Fruit fly (Drosophila melanogaster) whole organism, wandering third instar larva: ENCODE data around the gene CG11550.

Source experiments
- Abd-B ChIP-seq: fragments of >200 bp; optimal IDR thresholded peaks from 2 replicates; lab custom pipeline; 2017; ENCODE audit warnings: missing biosample characterization, missing genetic modification characterization
- CG32264 ChIP-seq: fragments of 200-800 bp; sonication (Bioruptor generic); optimal IDR thresholded peaks from 2 replicates; lab custom pipeline; 2016; ENCODE audit warnings: missing biosample characterization, missing genetic modification characterization
- CG9705 ChIP-seq: fragments of 200-800 bp; sonication (Bioruptor generic); optimal IDR thresholded peaks from 2 replicates; lab custom pipeline; 2018; ENCODE audit warnings: missing biosample characterization, mild to moderate bottlenecking, missing genetic modification characterization
- CrebA ChIP-seq: fragments of 200-800 bp; sonication (Bioruptor generic); optimal IDR thresholded peaks from 2 replicates; lab custom pipeline; 2016; ENCODE audit warnings: missing biosample characterization, mild to moderate bottlenecking, missing genetic modification characterization, borderline replicate concordance
- Dfd ChIP-seq: fragments of >200 bp; optimal IDR thresholded peaks from 2 replicates; lab custom pipeline; 2017; ENCODE audit warnings: missing biosample characterization, missing genetic modification characterization
- Dif ChIP-seq: fragments of 200-275, 200-300 bp; sonication (Bioruptor generic); optimal IDR thresholded peaks from 2 replicates; lab custom pipeline; 2018; ENCODE audit warnings: missing biosample characterization, missing genetic modification characterization; ENCODE audit not compliant: partially characterized antibody
- GATAd ChIP-seq: sonication (Bioruptor generic); optimal IDR thresholded peaks from 2 replicates; lab custom pipeline; 2016; ENCODE audit warnings: missing biosample characterization, missing genetic modification characterization
- HLH106 ChIP-seq: fragments of 200-800 bp; optimal IDR thresholded peaks from 3 replicates; lab custom pipeline; 2019; ENCODE audit warnings: missing biosample characterization, mild to moderate bottlenecking, missing genetic modification characterization, moderate library complexity
- Hnf4 ChIP-seq: fragments of 200-800 bp; sonication (Bioruptor generic); optimal IDR thresholded peaks from 2 replicates; lab custom pipeline; 2016; ENCODE audit warnings: missing biosample characterization, mild to moderate bottlenecking, missing genetic modification characterization
- Hr78 ChIP-seq: fragments of >200 bp; optimal IDR thresholded peaks from 2 replicates; lab custom pipeline; 2017; ENCODE audit warnings: missing biosample characterization, missing genetic modification characterization
- Hr83 ChIP-seq: fragments of 200-300 bp; sonication (Bioruptor generic); optimal IDR thresholded peaks from 2 replicates; lab custom pipeline; 2016; ENCODE audit warnings: missing biosample characterization, mild to moderate bottlenecking, missing genetic modification characterization, moderate library complexity; ENCODE audit not compliant: poor library complexity, severe bottlenecking
- Jra ChIP-seq: sonication (Bioruptor generic); optimal IDR thresholded peaks from 2 replicates; lab custom pipeline; 2016; ENCODE audit warnings: missing biosample characterization, missing genetic modification characterization
- Mio ChIP-seq: sonication (Bioruptor generic); optimal IDR thresholded peaks from 2 replicates; lab custom pipeline; 2016; ENCODE audit warnings: missing biosample characterization, missing genetic modification characterization
- Myc ChIP-seq: fragments of >200 bp; optimal IDR thresholded peaks from 2 replicates; lab custom pipeline; 2017
- N ChIP-seq: fragments of >200 bp; optimal IDR thresholded peaks from 2 replicates; lab custom pipeline; 2018; ENCODE audit warnings: missing biosample characterization, missing external identifiers, missing genetic modification characterization
- OdsH ChIP-seq: fragments of 200-800 bp; sonication (Bioruptor generic); optimal IDR thresholded peaks from 2 replicates; lab custom pipeline; 2016; ENCODE audit warnings: missing biosample characterization, mild to moderate bottlenecking, missing genetic modification characterization
- Rel ChIP-seq, 2 experiments: fragments of 200-800 bp; sonication (Bioruptor generic) in 1 of 2; optimal IDR thresholded peaks; 2 replicates in 1 of 2; 3 replicates in 1 of 2; lab custom pipeline; 2016 to 2019; ENCODE audit warnings: mild to moderate bottlenecking in 2 of 2, missing biosample characterization in 2 of 2, missing genetic modification characterization in 2 of 2, moderate library complexity in 1 of 2
- Sp1 ChIP-seq: fragments of 200-800 bp; sonication (Bioruptor generic); optimal IDR thresholded peaks from 3 replicates; lab custom pipeline; 2019; ENCODE audit warnings: missing biosample characterization, mild to moderate bottlenecking, missing genetic modification characterization, moderate library complexity
- Vsx2 ChIP-seq: fragments of 200-300, 225-300 bp; sonication (Bioruptor generic); optimal IDR thresholded peaks from 2 replicates; lab custom pipeline; 2018; ENCODE audit warnings: missing biosample characterization, missing genetic modification characterization; ENCODE audit not compliant: partially characterized antibody
- br ChIP-seq: fragments of 200-800 bp; sonication (Bioruptor generic); optimal IDR thresholded peaks from 2 replicates; lab custom pipeline; 2016; ENCODE audit warnings: missing biosample characterization, missing genetic modification characterization
- brk ChIP-seq: fragments of 200-800 bp; sonication (Bioruptor generic); optimal IDR thresholded peaks from 2 replicates; lab custom pipeline; 2016; ENCODE audit warnings: missing biosample characterization, mild to moderate bottlenecking, missing genetic modification characterization
- dl ChIP-seq, 2 experiments: fragments of 175-275, 200-275 bp in 1 of 2; fragments of 200-275 bp in 1 of 2; sonication (Bioruptor generic); optimal IDR thresholded peaks; lab custom pipeline; 2018; ENCODE audit warnings: mild to moderate bottlenecking in 2 of 2, missing biosample characterization in 2 of 2, missing genetic modification characterization in 2 of 2, moderate library complexity in 2 of 2; ENCODE audit not compliant: partially characterized antibody in 2 of 2, insufficient read depth in 1 of 2
- dmrt93B ChIP-seq: fragments of 200-800 bp; sonication (Bioruptor generic); optimal IDR thresholded peaks from 2 replicates; lab custom pipeline; 2018; ENCODE audit warnings: missing biosample characterization, mild to moderate bottlenecking, missing genetic modification characterization
- dsf ChIP-seq: sonication (Bioruptor generic); optimal IDR thresholded peaks from 2 replicates; lab custom pipeline; 2016; ENCODE audit warnings: missing biosample characterization, missing genetic modification characterization, borderline replicate concordance
- ey ChIP-seq: fragments of 200-800 bp; sonication (Bioruptor generic); optimal IDR thresholded peaks from 2 replicates; lab custom pipeline; 2016; ENCODE audit warnings: missing biosample characterization, missing genetic modification characterization
- foxo ChIP-seq, 2 experiments: fragments of 200-800 bp; sonication (Bioruptor generic); optimal IDR thresholded peaks; 2 replicates in 1 of 2; 3 replicates in 1 of 2; lab custom pipeline; 2016 to 2017; ENCODE audit warnings: missing biosample characterization in 2 of 2, missing genetic modification characterization in 2 of 2
- fru ChIP-seq: fragments of 200-800 bp; sonication (Bioruptor generic); optimal IDR thresholded peaks from 3 replicates; lab custom pipeline; 2016; ENCODE audit warnings: missing biosample characterization, mild to moderate bottlenecking, missing genetic modification characterization
- h ChIP-seq: fragments of 200-800 bp; sonication (Bioruptor generic); optimal IDR thresholded peaks from 3 replicates; lab custom pipeline; 2016; ENCODE audit warnings: missing biosample characterization, mild to moderate bottlenecking, missing genetic modification characterization
- jim ChIP-seq: fragments of 175-275, 200-325 bp; sonication (Bioruptor generic); optimal IDR thresholded peaks from 2 replicates; lab custom pipeline; 2016; ENCODE audit warnings: missing biosample characterization, mild to moderate bottlenecking, missing genetic modification characterization
- lola ChIP-seq: fragments of >200 bp; optimal IDR thresholded peaks from 2 replicates; lab custom pipeline; 2017; ENCODE audit warnings: missing biosample characterization, missing genetic modification characterization
- pan ChIP-seq: fragments of >200 bp; optimal IDR thresholded peaks from 2 replicates; lab custom pipeline; 2017
- psq ChIP-seq: fragments of 200-800 bp; sonication (Bioruptor generic); optimal IDR thresholded peaks from 3 replicates; lab custom pipeline; 2017; ENCODE audit warnings: missing biosample characterization, mild to moderate bottlenecking, missing genetic modification characterization, moderate library complexity
- rgr ChIP-seq: fragments of 200-800 bp; sonication (Bioruptor generic); optimal IDR thresholded peaks from 3 replicates; lab custom pipeline; 2016; ENCODE audit warnings: missing biosample characterization, mild to moderate bottlenecking, missing genetic modification characterization
- sage ChIP-seq: fragments of 200-800 bp; sonication (Bioruptor generic); optimal IDR thresholded peaks from 2 replicates; lab custom pipeline; 2016; ENCODE audit warnings: missing biosample characterization, mild to moderate bottlenecking, missing genetic modification characterization
- sv ChIP-seq: fragments of 200-800 bp; sonication (Bioruptor generic); optimal IDR thresholded peaks from 3 replicates; lab custom pipeline; 2016; ENCODE audit warnings: missing biosample characterization, missing genetic modification characterization
- tai ChIP-seq: sonication (Bioruptor generic); optimal IDR thresholded peaks from 2 replicates; lab custom pipeline; 2016; ENCODE audit warnings: missing biosample characterization, missing genetic modification characterization
- usp ChIP-seq: fragments of >200 bp; optimal IDR thresholded peaks from 2 replicates; lab custom pipeline; 2017; ENCODE audit warnings: missing biosample characterization, missing genetic modification characterization
- woc ChIP-seq: sonication (Bioruptor generic); optimal IDR thresholded peaks from 2 replicates; lab custom pipeline; 2016; ENCODE audit warnings: missing biosample characterization, mild to moderate bottlenecking, missing genetic modification characterization

Gene CG11550

dm6 chr3R:31680773-31681172 lies 1.1 kb upstream of the CG11550 start:
- TF ChIP-seq sage (peak; percentile 25), CG9705 (GFP tag; lab: Kevin White, UChicago) (no peak), usp (no peak), sv (GFP tag; lab: Kevin White, UChicago) (no peak), Hnf4 (GFP tag; lab: Kevin White, UChicago) (peak; percentile 80), dsf (GFP tag; lab: Kevin White, UChicago) (no peak), pan (lab: Kevin White, UChicago) (no peak), Dfd (GFP tag; lab: Kevin White, UChicago) (no peak), Hr78 (GFP tag; lab: Kevin White, UChicago) (no peak), dmrt93B (GFP tag; lab: Kevin White, UChicago) (peak; percentile 51), Rel (GFP tag; optimal IDR thresholded peaks at IDR 0.05; lab: Kevin White, UChicago) (no peak), Rel (tag; optimal IDR thresholded peaks at IDR 0.05; lab: Kevin White, UChicago) (no peak), dl (GFP tag; optimal IDR thresholded peaks at IDR 0.05; lab: Kevin White, UChicago; ENCODE audit: insufficient read depth in 1 of 2, partially characterized antibody in 2 of 2) (no peak), HLH106 (peak; percentile 74), Jra (GFP tag; lab: Kevin White, UChicago) (peak; percentile 37), CrebA (GFP tag; lab: Kevin White, UChicago) (no peak), OdsH (GFP tag; lab: Kevin White, UChicago) (peak; percentile 80), Mio (no peak), GATAd (GFP tag; lab: Kevin White, UChicago) (no peak), lola (no peak), Vsx2 (GFP tag; lab: Kevin White, UChicago) (no peak), psq (GFP tag; lab: Kevin White, UChicago) (peak; percentile 68), h (peak; percentile 81), Dif (GFP tag; lab: Kevin White, UChicago) (no peak), Abd-B (GFP tag; lab: Kevin White, UChicago) (no peak), brk (GFP tag; lab: Kevin White, UChicago) (no peak), Hr83 (GFP tag; lab: Kevin White, UChicago) (no peak), ey (GFP tag; lab: Kevin White, UChicago) (peak; percentile 84), woc (GFP tag; lab: Kevin White, UChicago) (peak; percentile 64), CG32264 (GFP tag; lab: Kevin White, UChicago) (peak; percentile 17), Sp1 (GFP tag; lab: Kevin White, UChicago) (peak; percentile 71), tai (GFP tag; lab: Kevin White, UChicago) (no peak), foxo (GFP tag; optimal IDR thresholded peaks at IDR 0.05; lab: Kevin White, UChicago) (peak; percentile 18 to 83), jim (GFP tag; lab: Kevin White, UChicago) (no peak), Myc (no peak), rgr (GFP tag; lab: Kevin White, UChicago) (peak; percentile 84), br (GFP tag; lab: Kevin White, UChicago) (peak; percentile 76), N (no peak), fru (GFP tag; lab: Kevin White, UChicago) (peak; percentile 85)

dm6 chr3R:31672675-31673074 lies 7.0 kb downstream of the CG11550 start:
- TF ChIP-seq rgr (GFP tag; lab: Kevin White, UChicago) (no peak), Dif (GFP tag; lab: Kevin White, UChicago) (no peak), Dfd (GFP tag; lab: Kevin White, UChicago) (no peak), Myc (no peak), ey (GFP tag; lab: Kevin White, UChicago) (no peak), Jra (GFP tag; lab: Kevin White, UChicago) (no peak), Abd-B (GFP tag; lab: Kevin White, UChicago) (no peak), pan (lab: Kevin White, UChicago) (no peak), Hr78 (GFP tag; lab: Kevin White, UChicago) (no peak), dsf (GFP tag; lab: Kevin White, UChicago) (no peak), foxo (GFP tag; optimal IDR thresholded peaks at IDR 0.05; lab: Kevin White, UChicago) (no peak), Hnf4 (GFP tag; lab: Kevin White, UChicago) (no peak), Sp1 (GFP tag; lab: Kevin White, UChicago) (no peak)
